Worm (Caenorhabditis elegans): ENCODE measurements around the gene eco-1.

eco-1 gene

ce11 chrIII:7359037-7359548, at the start of gene eco-1, which contains the start of gene hmgr-1:
Gene eco-1 (minus strand): TSS chrIII:7359095.
Gene hmgr-1 (plus strand): TSS chrIII:7359498.
- TF ChIP-seq unc-42 (tag; optimal IDR thresholded peaks at IDR 0.05) (peak; percentile 55), Y22D7AL.16 (tag; optimal IDR thresholded peaks at IDR 0.05) (no peak)

DNA sequence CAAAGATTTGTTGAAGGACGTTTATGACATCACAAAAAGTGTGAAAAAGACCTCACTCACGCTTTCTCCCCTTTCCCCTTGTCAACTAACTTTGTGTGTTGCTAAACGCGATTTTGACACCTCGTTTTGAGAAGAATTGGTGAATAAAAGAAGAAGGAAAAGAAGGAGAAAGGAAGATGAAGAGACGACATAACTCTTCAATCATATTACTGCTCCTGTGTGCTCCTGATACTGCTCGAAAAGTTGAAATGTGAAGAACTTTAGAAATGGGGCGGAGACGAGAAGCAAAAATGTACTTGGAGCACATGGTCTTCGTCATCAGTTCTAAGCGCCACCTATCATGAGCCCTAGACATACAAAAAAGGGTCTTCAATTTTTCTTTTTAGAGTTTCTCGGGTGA, 40.1 kb upstream of the eco-1 start:
- no peak for TF ChIP-seq elt-4 (tag; optimal IDR thresholded peaks at IDR 0.05)
- TF ChIP-seq unc-42 (tag; optimal IDR thresholded peaks at IDR 0.05), result peak; percentile 63

ce11 chrIII:7397196-7397595, 38.3 kb upstream of the eco-1 start:
- no peak for TF ChIP-seq unc-42 (tag; optimal IDR thresholded peaks at IDR 0.05)
- no peak for TF ChIP-seq hlh-6 (tag; optimal IDR thresholded peaks at IDR 0.05)
- TF ChIP-seq ceh-31 (tag; optimal IDR thresholded peaks at IDR 0.05), result no peak
- no peak for TF ChIP-seq ceh-45 (GFP tag; IDR thresholded peaks at IDR 0.05)
- TF ChIP-seq unc-3 (GFP tag; conservative IDR thresholded peaks at IDR 0.05), result no peak
- no peak for TF ChIP-seq unc-3 (tag; optimal IDR thresholded peaks at IDR 0.05)
- no peak for TF ChIP-seq pat-9 (tag; optimal IDR thresholded peaks at IDR 0.05)
- no peak for TF ChIP-seq T23F11.4 (GFP tag; optimal IDR thresholded peaks at IDR 0.05)
- TF ChIP-seq odd-2 (tag; optimal IDR thresholded peaks at IDR 0.05), result no peak
- TF ChIP-seq gmeb-2 (tag; optimal IDR thresholded peaks at IDR 0.05), result no peak
- TF ChIP-seq K09A11.1 (tag; optimal IDR thresholded peaks at IDR 0.05; ENCODE audit: insufficient read depth), result no peak
- TF ChIP-seq ceh-2 (tag; optimal IDR thresholded peaks at IDR 0.05), result no peak
- TF ChIP-seq ztf-16 (tag; optimal IDR thresholded peaks at IDR 0.05), result no peak
- no peak for TF ChIP-seq elt-2 (tag; optimal IDR thresholded peaks at IDR 0.05)
- TF ChIP-seq ceh-22 (tag; optimal IDR thresholded peaks at IDR 0.05), result no peak
- TF ChIP-seq fkh-10 (GFP tag; optimal IDR thresholded peaks at IDR 0.05), result no peak
- TF ChIP-seq dve-1 (tag; optimal IDR thresholded peaks at IDR 0.05), result no peak
- TF ChIP-seq sdc-2 (tag; optimal IDR thresholded peaks at IDR 0.05), result no peak
- TF ChIP-seq hlh-15 (tag; optimal IDR thresholded peaks at IDR 0.05), result no peak

ce11 chrIII:7395354-7395753, 36.5 kb upstream of the eco-1 start, which contains the start of gene lgc-50:
Gene lgc-50 (minus strand): TSS chrIII:7395454.
- TF ChIP-seq nhr-11 (tag; optimal IDR thresholded peaks at IDR 0.05), result no peak
- no peak for TF ChIP-seq pha-4 (tag; optimal IDR thresholded peaks at IDR 0.05)
- TF ChIP-seq ceh-19 (GFP tag; optimal IDR thresholded peaks at IDR 0.05), result no peak
- no peak for TF ChIP-seq K09A11.1 (tag; optimal IDR thresholded peaks at IDR 0.05; ENCODE audit: insufficient read depth)
- TF ChIP-seq pax-1 (tag; optimal IDR thresholded peaks at IDR 0.05), result no peak
- no peak for TF ChIP-seq sox-2 (GFP tag; IDR thresholded peaks at IDR 0.05)
- no peak for TF ChIP-seq ceh-48 (tag; optimal IDR thresholded peaks at IDR 0.05)
- TF ChIP-seq ahr-1 (tag; optimal IDR thresholded peaks at IDR 0.05), result no peak
- no peak for TF ChIP-seq ama-1 (optimal IDR thresholded peaks at IDR 0.05)
- TF ChIP-seq sox-4 (tag; optimal IDR thresholded peaks at IDR 0.05), result no peak
- no peak for TF ChIP-seq hlh-13 (GFP tag; optimal IDR thresholded peaks at IDR 0.05)
- TF ChIP-seq syd-9 (tag; optimal IDR thresholded peaks at IDR 0.05), result no peak
- no peak for TF ChIP-seq fkh-10 (GFP tag; optimal IDR thresholded peaks at IDR 0.05)

ce11 chrIII:7387359-7387758, 28.5 kb upstream of the eco-1 start:
- TF ChIP-seq eyg-1 (tag; optimal IDR thresholded peaks at IDR 0.05) (no peak), mec-3 (tag; optimal IDR thresholded peaks at IDR 0.05; ENCODE audit: borderline replicate concordance) (no peak), madf-2 (tag; optimal IDR thresholded peaks at IDR 0.05) (no peak), sdc-2 (tag; optimal IDR thresholded peaks at IDR 0.05) (no peak), elt-4 (tag; optimal IDR thresholded peaks at IDR 0.05) (no peak), tbx-7 (tag; optimal IDR thresholded peaks at IDR 0.05) (no peak), unc-86 (tag; optimal IDR thresholded peaks at IDR 0.05) (no peak), ceh-31 (tag; optimal IDR thresholded peaks at IDR 0.05) (no peak), sox-4 (tag; optimal IDR thresholded peaks at IDR 0.05) (no peak), ttx-3 (tag; optimal IDR thresholded peaks at IDR 0.05) (no peak), ceh-22 (tag; optimal IDR thresholded peaks at IDR 0.05) (no peak), npax-4 (tag; optimal IDR thresholded peaks at IDR 0.05) (no peak), ref-2 (tag; optimal IDR thresholded peaks at IDR 0.05) (no peak), pros-1 (tag; optimal IDR thresholded peaks at IDR 0.05) (no peak), ceh-18 (tag; optimal IDR thresholded peaks at IDR 0.05) (no peak), K02D7.2 (tag; optimal IDR thresholded peaks at IDR 0.05) (no peak), hlh-13 (GFP tag; optimal IDR thresholded peaks at IDR 0.05) (no peak), ceh-45 (GFP tag; IDR thresholded peaks at IDR 0.05) (no peak), pha-2 (tag; optimal IDR thresholded peaks at IDR 0.05) (no peak), hlh-6 (tag; optimal IDR thresholded peaks at IDR 0.05) (no peak)
